Fruit fly (Drosophila melanogaster): ENCODE measurements around the gene CG14711.

Gene CG14711

DNA sequence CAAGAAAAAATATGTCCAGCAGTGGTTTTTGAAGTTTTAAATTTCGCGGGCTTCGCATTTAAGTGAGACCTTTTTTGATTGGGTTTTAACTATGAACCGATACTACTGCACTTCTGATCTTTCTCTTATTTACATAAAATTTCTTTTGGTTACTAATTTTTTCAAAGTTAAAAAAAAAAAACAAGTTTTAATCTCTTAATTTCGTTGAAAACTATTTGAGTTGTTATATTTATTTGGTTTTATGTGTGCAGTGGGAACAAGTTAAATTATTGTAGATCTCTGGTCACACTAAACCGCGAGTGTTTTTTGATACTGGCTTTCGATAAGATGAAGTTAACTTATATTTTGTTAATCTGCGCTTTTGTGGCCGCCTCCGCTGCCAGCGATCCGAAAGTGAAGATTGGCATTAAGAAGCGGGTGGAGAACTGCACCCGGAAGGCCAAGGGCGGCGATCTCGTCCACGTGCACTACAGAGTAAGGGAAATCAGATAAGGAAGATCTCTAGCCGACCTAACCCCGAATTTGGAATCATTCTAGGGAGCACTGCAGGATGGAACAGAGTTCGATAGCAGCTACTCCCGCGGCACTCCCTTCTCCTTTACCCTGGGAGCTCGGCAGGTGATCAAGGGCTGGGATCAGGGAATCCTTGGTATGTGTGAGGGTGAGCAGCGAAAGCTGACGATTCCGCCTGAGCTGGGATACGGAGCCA is 51.0 kb downstream of the CG14711 start, which contains the start of gene CG14715 (continued):
- TF ChIP-seq CG13894 (tag; optimal IDR thresholded peaks at IDR 0.05) = peak; percentile 4
- TF ChIP-seq nmo (GFP tag; optimal IDR thresholded peaks at IDR 0.05) = peak; percentile 74
- no peak for TF ChIP-seq CG11085 (GFP tag; IDR thresholded peaks at IDR 0.05)
- TF ChIP-seq CG1529 (GFP tag; optimal IDR thresholded peaks at IDR 0.05) = no peak
- TF ChIP-seq zen (tag; optimal IDR thresholded peaks at IDR 0.05) = peak; percentile 18
- no peak for TF ChIP-seq Hey (tag; optimal IDR thresholded peaks at IDR 0.05)
- TF ChIP-seq bowl (GFP tag; IDR thresholded peaks at IDR 0.05) = no peak
- peak; percentile 51; the same call in 1 of the 2 replicates for TF ChIP-seq unc-4 (GFP tag; IDR thresholded peaks at IDR 0.05; ENCODE audit: partially characterized antibody)
- TF ChIP-seq gsb (GFP tag; IDR thresholded peaks at IDR 0.05) = no peak
- peak; percentile 49; the same call in 1 of the 2 replicates for TF ChIP-seq lmd (GFP tag; IDR thresholded peaks at IDR 0.05)
- TF ChIP-seq cas (GFP tag; IDR thresholded peaks at IDR 0.05) = no peak
- no peak for TF ChIP-seq lov (optimal IDR thresholded peaks at IDR 0.05)
- TF ChIP-seq lov (GFP tag; IDR thresholded peaks at IDR 0.05) = no peak
- peak; percentile 12 for TF ChIP-seq Oli (tag; optimal IDR thresholded peaks at IDR 0.05)
- no peak for TF ChIP-seq ERR (GFP tag; optimal IDR thresholded peaks at IDR 0.05)
- TF ChIP-seq kni (GFP tag; optimal IDR thresholded peaks at IDR 0.05) = no peak
- TF ChIP-seq CG10959 (GFP tag; IDR thresholded peaks at IDR 0.05) = no peak
- TF ChIP-seq CG7839 (tag; optimal IDR thresholded peaks at IDR 0.05) = peak; percentile 48
- peak; percentile 58 for TF ChIP-seq CG16813 (GFP tag; IDR thresholded peaks at IDR 0.05; ENCODE audit: partially characterized antibody)
- TF ChIP-seq CG6683 (GFP tag; optimal IDR thresholded peaks at IDR 0.05) = no peak
- no peak for TF ChIP-seq CG7745 (tag; optimal IDR thresholded peaks at IDR 0.05)
- no peak for TF ChIP-seq rib (GFP tag; IDR thresholded peaks at IDR 0.05)
- no peak for TF ChIP-seq z (GFP tag; IDR thresholded peaks at IDR 0.05)
- no peak for TF ChIP-seq CkIIα-i1 (GFP tag; IDR thresholded peaks at IDR 0.05)
- TF ChIP-seq Trl (optimal IDR thresholded peaks at IDR 0.05) = no peak
- no peak for TF ChIP-seq Trl (GFP tag; optimal IDR thresholded peaks at IDR 0.05)
- TF ChIP-seq Neu2 (GFP tag; optimal IDR thresholded peaks at IDR 0.05; ENCODE audit: borderline replicate concordance) = no peak
- TF ChIP-seq fd96Cb (tag; optimal IDR thresholded peaks at IDR 0.05) = no peak
- no peak for TF ChIP-seq CG4730 (GFP tag; IDR thresholded peaks at IDR 0.05)
- TF ChIP-seq CG4328 (GFP tag; optimal IDR thresholded peaks at IDR 0.05) = no peak
- TF ChIP-seq Dref (GFP tag; IDR thresholded peaks at IDR 0.05) = no peak
- no peak for TF ChIP-seq ATbp (GFP tag; optimal IDR thresholded peaks at IDR 0.05)
- peak; percentile 25 for TF ChIP-seq CG12942 (GFP tag; optimal IDR thresholded peaks at IDR 0.05)
- 0 out of 2 replicates have a peak, but pooled peaks have one; percentile 7 for TF ChIP-seq CG14667 (GFP tag; IDR thresholded peaks at IDR 0.05)
- TF ChIP-seq CG3163 (GFP tag; optimal IDR thresholded peaks at IDR 0.05) = peak; percentile 13
- no peak for TF ChIP-seq HHEX (GFP tag; optimal IDR thresholded peaks at IDR 0.05)
- no peak for TF ChIP-seq danr (GFP tag; IDR thresholded peaks at IDR 0.05)
- TF ChIP-seq sima (GFP tag; optimal IDR thresholded peaks at IDR 0.05) = no peak
- no peak for TF ChIP-seq CG10431 (GFP tag; optimal IDR thresholded peaks at IDR 0.05)
- no peak for TF ChIP-seq nom (GFP tag; optimal IDR thresholded peaks at IDR 0.05)
- TF ChIP-seq sna (GFP tag; IDR thresholded peaks at IDR 0.05; ENCODE audit: partially characterized antibody) = no peak
- TF ChIP-seq CG3995 (GFP tag; optimal IDR thresholded peaks at IDR 0.05) = peak; percentile 60
- TF ChIP-seq inv (GFP tag; IDR thresholded peaks at IDR 0.05; ENCODE audit: partially characterized antibody) = peak; percentile 46
- no peak for TF ChIP-seq lab (GFP tag; optimal IDR thresholded peaks at IDR 0.05)
- TF ChIP-seq CG16779 (GFP tag; IDR thresholded peaks at IDR 0.05) = no peak
- no peak for TF ChIP-seq Ravus (GFP tag; IDR thresholded peaks at IDR 0.05)
- no peak for TF ChIP-seq CG1792 (GFP tag; optimal IDR thresholded peaks at IDR 0.05)
- TF ChIP-seq CG4424 (GFP tag; optimal IDR thresholded peaks at IDR 0.05) = no peak
- peak; percentile 4 for TF ChIP-seq HLH54F (GFP tag; optimal IDR thresholded peaks at IDR 0.05)
- TF ChIP-seq CG10366 (GFP tag; IDR thresholded peaks at IDR 0.05) = no peak
- no peak for TF ChIP-seq CG11093 (GFP tag; IDR thresholded peaks at IDR 0.05)

All from whole organism, embryonic.